Worm (Caenorhabditis elegans) whole organism, L4 larva: Measurements from ENCODE around the gene B0250.7.

ENCODE experiments used
- ceh-28 ChIP-seq: fragments of 150-350 bp; optimal IDR thresholded peaks from 2 replicates; lab custom pipeline; 2014; ENCODE audit warnings: missing biosample characterization, missing genetic modification reagents, missing genetic modification characterization
- daf-19 ChIP-seq: fragments of 200-800 bp; sonication (Bioruptor generic); conservative IDR thresholded peaks from 2 replicates; pipeline ENCODE4 v1.3.6; 2022; ENCODE audit warnings: missing genetic modification characterization, missing compliant biosample characterization
- nhr-77 ChIP-seq: fragments of 150-350 bp; optimal IDR thresholded peaks from 2 replicates; lab custom pipeline; 2014; ENCODE audit warnings: missing biosample characterization, missing genetic modification characterization
- spr-1 ChIP-seq: sonication (generic microtip); optimal IDR thresholded peaks from 2 replicates; lab custom pipeline; 2016; ENCODE audit warnings: mild to moderate bottlenecking, missing genetic modification characterization, missing compliant biosample characterization
- ztf-11 ChIP-seq: fragments of 150-350 bp; optimal IDR thresholded peaks from 2 replicates; lab custom pipeline; 2014; ENCODE audit warnings: missing biosample characterization, missing genetic modification characterization

ce11 chrV:20497537-20497936 is 21.7 kb upstream of the B0250.7 start:
- no peak for TF ChIP-seq ceh-28 (tag; lab: Kevin White, UChicago)
- no peak for TF ChIP-seq ztf-11
- no peak for TF ChIP-seq spr-1 (tag; lab: Kevin White, UChicago)
- TF ChIP-seq daf-19, result no peak
- TF ChIP-seq nhr-77 (tag; lab: Kevin White, UChicago), result no peak
